Fruit fly (Drosophila melanogaster) whole organism, prepupa: ENCODE data around the gene ND-24.

ENCODE experiments used
- CG10631 ChIP-seq: fragments of 200-800 bp; sonication (Bioruptor generic); optimal IDR thresholded peaks from 2 replicates; lab custom pipeline; 2016; ENCODE audit warnings: missing biosample characterization, missing genetic modification characterization
- CG10669 ChIP-seq: fragments of 200-800 bp; sonication (Bioruptor generic); optimal IDR thresholded peaks from 3 replicates; lab custom pipeline; 2018; ENCODE audit warnings: missing biosample characterization, mild to moderate bottlenecking, missing genetic modification characterization, moderate library complexity
- CG11294 ChIP-seq: fragments of 200-800 bp; sonication (Bioruptor generic); IDR thresholded peaks from 2 replicates; pipeline ENCODE4 v1.3.6; 2022; ENCODE audit warnings: missing biosample characterization, missing genetic modification characterization
- CG11762 ChIP-seq: fragments of 200-800 bp; sonication (Bioruptor generic); optimal IDR thresholded peaks from 3 replicates; lab custom pipeline; 2016; ENCODE audit warnings: missing biosample characterization, missing genetic modification characterization; ENCODE audit not compliant: insufficient read depth
- CG11902 ChIP-seq: fragments of 200-800 bp; sonication (Bioruptor generic); optimal IDR thresholded peaks from 3 replicates; lab custom pipeline; 2016; ENCODE audit warnings: missing biosample characterization, missing genetic modification characterization
- CG15336 ChIP-seq: fragments of 200-800 bp; sonication (Bioruptor generic); IDR thresholded peaks from 2 replicates; pipeline ENCODE4 v1.3.6; 2022; ENCODE audit warnings: missing biosample characterization, missing genetic modification characterization
- CG1621 ChIP-seq: fragments of 200-800 bp; sonication (Bioruptor generic); optimal IDR thresholded peaks from 3 replicates; lab custom pipeline; 2018; ENCODE audit warnings: missing biosample characterization, mild to moderate bottlenecking, missing genetic modification characterization
- CG3032 ChIP-seq: fragments of 200-800 bp; optimal IDR thresholded peaks from 2 replicates; lab custom pipeline; 2019; ENCODE audit warnings: missing biosample characterization, mild to moderate bottlenecking, missing genetic modification characterization, moderate library complexity
- CG31627 ChIP-seq: fragments of 200-800 bp; sonication (Bioruptor generic); optimal IDR thresholded peaks from 3 replicates; lab custom pipeline; 2016; ENCODE audit warnings: missing biosample characterization, missing genetic modification characterization
- CG32006 ChIP-seq: fragments of 200-800 bp; sonication (Bioruptor generic); optimal IDR thresholded peaks from 3 replicates; lab custom pipeline; 2017; ENCODE audit warnings: missing biosample characterization, mild to moderate bottlenecking, missing genetic modification characterization
- CG34406 ChIP-seq: fragments of 200-800 bp; sonication (Bioruptor generic); optimal IDR thresholded peaks from 3 replicates; lab custom pipeline; 2016; ENCODE audit warnings: missing biosample characterization, missing genetic modification characterization
- CG3919 ChIP-seq: fragments of 200-800 bp; sonication (Bioruptor generic); optimal IDR thresholded peaks from 3 replicates; lab custom pipeline; 2016; ENCODE audit warnings: missing biosample characterization, missing genetic modification characterization
- CG4318 ChIP-seq: fragments of 200-800 bp; sonication (Bioruptor generic); optimal IDR thresholded peaks from 3 replicates; lab custom pipeline; 2017; ENCODE audit warnings: missing biosample characterization, mild to moderate bottlenecking, missing genetic modification characterization
- CG6163 ChIP-seq: fragments of 200-800 bp; sonication (Bioruptor generic); IDR thresholded peaks from 3 replicates; pipeline ENCODE4 v1.3.6; 2022; ENCODE audit warnings: missing biosample characterization, missing genetic modification characterization
- CG6276 ChIP-seq: fragments of 200-800 bp; sonication (Bioruptor generic); optimal IDR thresholded peaks from 2 replicates; lab custom pipeline; 2017; ENCODE audit warnings: missing biosample characterization, mild to moderate bottlenecking, missing genetic modification characterization
- CG6792 ChIP-seq: fragments of 200-800 bp; sonication (Bioruptor generic); optimal IDR thresholded peaks from 3 replicates; lab custom pipeline; 2016; ENCODE audit warnings: missing biosample characterization, missing genetic modification characterization
- CG6808 ChIP-seq: fragments of 200-800 bp; sonication (Bioruptor generic); optimal IDR thresholded peaks from 3 replicates; lab custom pipeline; 2017; ENCODE audit warnings: missing biosample characterization, missing genetic modification characterization, mild to moderate bottlenecking, moderate library complexity, missing genetic modification reagents
- CG6854 ChIP-seq: fragments of 200-800 bp; sonication (Bioruptor generic); optimal IDR thresholded peaks from 2 replicates; lab custom pipeline; 2017; ENCODE audit warnings: missing biosample characterization, mild to moderate bottlenecking, missing genetic modification characterization
- CG8319 ChIP-seq: fragments of 200-800 bp; sonication (Bioruptor generic); optimal IDR thresholded peaks from 3 replicates; lab custom pipeline; 2016; ENCODE audit warnings: missing biosample characterization, missing genetic modification characterization
- CG9139 ChIP-seq: fragments of 200-800 bp; sonication (Bioruptor generic); optimal IDR thresholded peaks from 3 replicates; lab custom pipeline; 2017; ENCODE audit warnings: missing biosample characterization, mild to moderate bottlenecking, missing genetic modification characterization
- Eip75B ChIP-seq: fragments of 200-800 bp; sonication (Bioruptor generic); optimal IDR thresholded peaks from 3 replicates; lab custom pipeline; 2016; ENCODE audit warnings: missing biosample characterization, missing genetic modification characterization
- Eip78C ChIP-seq: fragments of 200-800 bp; sonication (Bioruptor generic); peaks from one replicate; lab custom pipeline; 2016; ENCODE audit warnings: missing biosample characterization, missing genetic modification characterization
- Ets21C ChIP-seq: fragments of 200-800 bp; sonication (Bioruptor generic); optimal IDR thresholded peaks from 3 replicates; lab custom pipeline; 2016; ENCODE audit warnings: missing biosample characterization, missing genetic modification characterization
- Ets96B ChIP-seq: fragments of 200-800 bp; optimal IDR thresholded peaks from 2 replicates; lab custom pipeline; 2019; ENCODE audit warnings: missing biosample characterization, mild to moderate bottlenecking, missing genetic modification characterization, moderate library complexity
- Hr38 ChIP-seq: sonication (Bioruptor generic); optimal IDR thresholded peaks from 2 replicates; lab custom pipeline; 2016; ENCODE audit warnings: missing biosample characterization, missing genetic modification characterization
- Lpt ChIP-seq: fragments of 200-800 bp; sonication (Bioruptor generic); optimal IDR thresholded peaks from 3 replicates; lab custom pipeline; 2016; ENCODE audit warnings: missing biosample characterization, missing genetic modification characterization
- Met ChIP-seq: fragments of 200-800 bp; sonication (Bioruptor generic); optimal IDR thresholded peaks from 3 replicates; lab custom pipeline; 2016; ENCODE audit warnings: missing biosample characterization, missing genetic modification characterization
- OdsH ChIP-seq: fragments of 200-800 bp; sonication (Bioruptor generic); optimal IDR thresholded peaks from 3 replicates; lab custom pipeline; 2016; ENCODE audit warnings: missing biosample characterization, missing genetic modification characterization
- Sox102F ChIP-seq: fragments of 200-800 bp; sonication (Bioruptor generic); optimal IDR thresholded peaks from 2 replicates; lab custom pipeline; 2016; ENCODE audit warnings: missing biosample characterization, mild to moderate bottlenecking, missing genetic modification characterization
- Sox14 ChIP-seq: fragments of 200-800 bp; sonication (Bioruptor generic); optimal IDR thresholded peaks from 3 replicates; lab custom pipeline; 2016; ENCODE audit warnings: missing biosample characterization, missing genetic modification characterization
- Sox15 ChIP-seq: fragments of 200-800 bp; sonication (Bioruptor generic); optimal IDR thresholded peaks from 3 replicates; lab custom pipeline; 2016; ENCODE audit warnings: missing biosample characterization, missing genetic modification characterization
- achi ChIP-seq: fragments of 200-800 bp; sonication (Bioruptor generic); optimal IDR thresholded peaks from 3 replicates; lab custom pipeline; 2016; ENCODE audit warnings: missing biosample characterization, missing genetic modification characterization
- acj6 ChIP-seq: fragments of 200-800 bp; sonication (Bioruptor generic); optimal IDR thresholded peaks from 3 replicates; lab custom pipeline; 2016; ENCODE audit warnings: missing biosample characterization, missing genetic modification characterization
- cyc ChIP-seq: fragments of 200-800 bp; sonication (Bioruptor generic); optimal IDR thresholded peaks from 3 replicates; lab custom pipeline; 2016; ENCODE audit warnings: missing biosample characterization, missing genetic modification characterization
- dsx ChIP-seq: fragments of 200-800 bp; optimal IDR thresholded peaks from 3 replicates; lab custom pipeline; 2019; ENCODE audit warnings: missing biosample characterization, mild to moderate bottlenecking, missing genetic modification characterization, moderate library complexity; ENCODE audit not compliant: poor library complexity, severe bottlenecking
- eg ChIP-seq: fragments of 200-800 bp; sonication (Bioruptor generic); IDR thresholded peaks from 3 replicates; pipeline ENCODE4 v1.3.6; 2022; ENCODE audit warnings: missing biosample characterization, missing genetic modification characterization
- esn ChIP-seq: fragments of 200-800 bp; sonication (Bioruptor generic); optimal IDR thresholded peaks from 2 replicates; lab custom pipeline; 2016; ENCODE audit warnings: missing biosample characterization, mild to moderate bottlenecking, missing genetic modification characterization, moderate library complexity
- fd85E ChIP-seq: fragments of 200-800 bp; sonication (Bioruptor generic); optimal IDR thresholded peaks from 3 replicates; lab custom pipeline; 2016; ENCODE audit warnings: missing biosample characterization, missing genetic modification characterization
- fkh ChIP-seq: fragments of 200-800 bp; sonication (Bioruptor generic); optimal IDR thresholded peaks from 3 replicates; lab custom pipeline; 2017; ENCODE audit warnings: missing biosample characterization, mild to moderate bottlenecking, missing genetic modification characterization, moderate library complexity
- lz ChIP-seq: fragments of 200-800 bp; sonication (Bioruptor generic); optimal IDR thresholded peaks from 3 replicates; lab custom pipeline; 2016; ENCODE audit warnings: missing biosample characterization, missing genetic modification characterization
- net ChIP-seq: fragments of 200-800 bp; sonication (Bioruptor generic); optimal IDR thresholded peaks from 3 replicates; lab custom pipeline; 2016; ENCODE audit warnings: missing biosample characterization, missing genetic modification characterization
- pdm3 ChIP-seq: fragments of 200-800 bp; sonication (Bioruptor generic); optimal IDR thresholded peaks from 3 replicates; lab custom pipeline; 2016; ENCODE audit warnings: missing biosample characterization, missing genetic modification characterization
- spab ChIP-seq: fragments of 200-800 bp; sonication (Bioruptor generic); optimal IDR thresholded peaks from 2 replicates; lab custom pipeline; 2017; ENCODE audit warnings: missing biosample characterization, mild to moderate bottlenecking, missing genetic modification characterization, missing genetic modification reagents
- topi ChIP-seq: fragments of 200-800 bp; sonication (Bioruptor generic); optimal IDR thresholded peaks from 3 replicates; lab custom pipeline; 2016; ENCODE audit warnings: missing biosample characterization, missing genetic modification characterization
- vri ChIP-seq: fragments of 200-800 bp; sonication (Bioruptor generic); optimal IDR thresholded peaks from 3 replicates; lab custom pipeline; 2016; ENCODE audit warnings: missing biosample characterization, mild to moderate bottlenecking, missing genetic modification characterization

The ND-24 gene

dm6 chrX:17622187-17622586 is 9.7 kb upstream of the ND-24 start:
- TF ChIP-seq net (GFP tag; lab: Kevin White, UChicago) = no peak
- TF ChIP-seq Lpt (GFP tag; lab: Kevin White, UChicago) = no peak
- no peak for TF ChIP-seq eg (GFP tag; lab: Robert Waterston, UW)
- TF ChIP-seq spab (GFP tag; lab: Kevin White, UChicago) = no peak
- no peak for TF ChIP-seq OdsH (GFP tag; lab: Kevin White, UChicago)
- TF ChIP-seq lz (GFP tag; lab: Kevin White, UChicago) = no peak
- TF ChIP-seq topi (GFP tag; lab: Kevin White, UChicago) = no peak
- TF ChIP-seq, all 60 proteins: peak for 0

DNA sequence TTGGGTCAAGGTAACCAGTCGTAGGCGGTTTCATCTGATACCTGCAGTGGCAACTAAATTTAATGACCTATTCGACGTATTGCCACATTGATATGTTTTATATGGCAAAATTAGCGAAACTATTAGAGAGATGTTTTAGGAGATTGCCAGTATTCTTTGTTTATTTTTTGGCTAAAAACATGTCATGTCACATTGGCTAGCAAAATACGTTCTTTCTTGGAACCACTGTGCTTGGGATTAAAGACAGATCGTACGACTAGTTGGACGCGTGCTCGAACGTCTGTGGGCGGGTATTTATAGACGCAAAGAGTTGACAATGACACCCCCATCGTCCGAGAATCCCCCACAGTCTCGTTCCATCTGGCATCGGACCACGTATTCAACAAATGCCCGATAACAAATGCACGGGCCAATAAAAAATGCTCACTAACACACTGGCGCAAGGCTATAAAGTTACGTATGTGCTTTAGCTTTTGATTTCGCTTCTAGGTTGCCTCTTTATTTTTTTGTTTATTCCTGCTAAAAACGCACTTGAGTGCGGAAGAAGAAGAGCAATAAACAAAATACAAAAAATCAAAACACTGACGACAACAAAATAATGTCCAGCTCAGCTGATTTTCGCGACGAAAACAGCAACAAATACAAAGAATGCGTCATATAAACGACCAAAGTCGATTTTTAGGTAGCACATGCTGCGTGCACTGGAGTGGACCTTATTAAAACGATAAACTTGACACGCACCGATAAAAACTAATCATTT is 7.5 kb upstream of the ND-24 start:
- TF ChIP-seq CG10631 (GFP tag; lab: Kevin White, UChicago) (no peak), CG34406 (no peak), CG11294 (GFP tag; lab: Robert Waterston, UW) (0 out of 2 replicates have a peak, but pooled peaks have one; percentile 23), topi (GFP tag; lab: Kevin White, UChicago) (no peak), CG6854 (no peak), vri (GFP tag; lab: Kevin White, UChicago) (peak; percentile 93), eg (GFP tag; lab: Robert Waterston, UW) (0 out of 3 replicates have a peak, but pooled peaks have one; percentile 7), achi (GFP tag; lab: Kevin White, UChicago) (no peak), spab (GFP tag; lab: Kevin White, UChicago) (no peak), CG8319 (GFP tag; lab: Kevin White, UChicago) (no peak), Eip75B (no peak), dsx (GFP tag; lab: Kevin White, UChicago) (no peak), pdm3 (GFP tag; lab: Kevin White, UChicago) (no peak), CG32006 (peak; percentile 7), Eip78C (peak; percentile 61), CG6276 (GFP tag; lab: Kevin White, UChicago) (no peak), CG3032 (tag; lab: Kevin White, UChicago) (no peak)

- peak; percentile 80 for TF ChIP-seq CG1621 (tag; lab: Kevin White, UChicago)
- peak; percentile 90 for TF ChIP-seq Eip75B
- TF ChIP-seq CG3919 (GFP tag; lab: Kevin White, UChicago) = peak; percentile 89
- TF ChIP-seq CG6792 (GFP tag; lab: Kevin White, UChicago) = peak; percentile 89
- peak; percentile 85 for TF ChIP-seq Lpt (GFP tag; lab: Kevin White, UChicago)
- peak; percentile 91 for TF ChIP-seq Sox14 (GFP tag; lab: Kevin White, UChicago)
- TF ChIP-seq CG15336 (GFP tag; lab: Robert Waterston, UW) = peak; percentile 95
- peak; percentile 95 for TF ChIP-seq esn (GFP tag; lab: Kevin White, UChicago)
- TF ChIP-seq Ets21C (GFP tag; lab: Kevin White, UChicago) = peak; percentile 89
- TF ChIP-seq spab (GFP tag; lab: Kevin White, UChicago) = peak; percentile 65
- TF ChIP-seq CG3032 (tag; lab: Kevin White, UChicago) = peak; percentile 77
- peak; percentile 95 for TF ChIP-seq Met (GFP tag; lab: Kevin White, UChicago)
- peak; percentile 95 for TF ChIP-seq lz (GFP tag; lab: Kevin White, UChicago)
- TF ChIP-seq Eip78C = peak; percentile 97
- peak; percentile 95 for TF ChIP-seq Sox102F (GFP tag; lab: Kevin White, UChicago)
- peak; percentile 91 for TF ChIP-seq CG34406
- peak; percentile 86 for TF ChIP-seq CG10669 (GFP tag; lab: Kevin White, UChicago)
- peak; percentile 76 for TF ChIP-seq Ets96B
- peak; percentile 51 for TF ChIP-seq fkh (GFP tag; lab: Kevin White, UChicago)
- TF ChIP-seq CG31627 = peak; percentile 92
- peak; percentile 92 for TF ChIP-seq cyc
- peak; percentile 83 for TF ChIP-seq Sox15 (GFP tag; lab: Kevin White, UChicago)
- peak; percentile 63 for TF ChIP-seq fd85E (GFP tag; lab: Kevin White, UChicago)
- TF ChIP-seq CG11762 = peak; percentile 85
- TF ChIP-seq Hr38 (GFP tag; lab: Kevin White, UChicago) = no peak
- peak; percentile 79 for TF ChIP-seq CG4318 (GFP tag; lab: Kevin White, UChicago)
- peak; percentile 86 for TF ChIP-seq acj6 (GFP tag; lab: Kevin White, UChicago)
- peak; percentile 71 for TF ChIP-seq CG11902 (GFP tag; lab: Kevin White, UChicago)
- TF ChIP-seq CG6163 (GFP tag; lab: Robert Waterston, UW) = peak; percentile 86
- peak; percentile 68 for TF ChIP-seq CG9139
- peak; percentile 84 for TF ChIP-seq CG6808 (GFP tag; lab: Kevin White, UChicago)
- peak; percentile 2 for TF ChIP-seq vri (GFP tag; lab: Kevin White, UChicago)
- peak; percentile 92 for TF ChIP-seq CG6276 (GFP tag; lab: Kevin White, UChicago)
Measured at dm6 chrX:17624983-17625401, 6.9 kb upstream of the ND-24 start.
